Worm (Caenorhabditis elegans) whole organism, young adult: ENCODE measurements around the gene gpa-5.

Experiments
- B0019.2 ChIP-seq: fragments of 200-800 bp; sonication (Bioruptor generic); conservative IDR thresholded peaks from 2 replicates; pipeline ENCODE4 v1.3.6; 2022; ENCODE audit warnings: missing genetic modification reagents, missing genetic modification characterization, missing compliant biosample characterization
- B0336.3 ChIP-seq: fragments of 200-800 bp; sonication (Bioruptor generic); IDR thresholded peaks from 2 replicates; pipeline ENCODE4 v1.3.6; 2022; ENCODE audit warnings: missing genetic modification characterization, missing compliant biosample characterization
- F23B12.7 ChIP-seq: sonication (generic microtip); optimal IDR thresholded peaks from 2 replicates; lab custom pipeline; 2017; ENCODE audit warnings: missing genetic modification characterization, mild to moderate bottlenecking, missing compliant biosample characterization, antibody characterized with exemption, moderate library complexity; ENCODE audit not compliant: insufficient read depth
- K12H6.12 ChIP-seq: fragments of 200-800 bp; sonication (Bioruptor generic); optimal IDR thresholded peaks from 2 replicates; lab custom pipeline; 2018; ENCODE audit warnings: mild to moderate bottlenecking, missing genetic modification characterization, missing compliant biosample characterization
- Y95B8A.8 ChIP-seq: fragments of 200-800 bp; sonication (Bioruptor generic); IDR thresholded peaks from 2 replicates; pipeline ENCODE4 v1.3.6; 2022; ENCODE audit warnings: missing genetic modification reagents, missing genetic modification characterization, missing compliant biosample characterization
- akir-1 ChIP-seq: fragments of 200-800 bp; sonication (Bioruptor generic); optimal IDR thresholded peaks from 2 replicates; lab custom pipeline; 2018; ENCODE audit warnings: mild to moderate bottlenecking, missing genetic modification characterization, moderate library complexity, missing compliant biosample characterization
- aptf-2 ChIP-seq: fragments of 200-800 bp; sonication (Bioruptor generic); conservative IDR thresholded peaks from 2 replicates; pipeline ENCODE4 v1.3.6; 2022; ENCODE audit warnings: missing genetic modification reagents, missing genetic modification characterization, missing compliant biosample characterization
- athp-1 ChIP-seq: sonication (generic microtip); optimal IDR thresholded peaks from 2 replicates; lab custom pipeline; 2017; ENCODE audit warnings: mild to moderate bottlenecking, missing genetic modification characterization, missing compliant biosample characterization
- attf-5 ChIP-seq: fragments of 200-800 bp; sonication (Bioruptor generic); optimal IDR thresholded peaks from 2 replicates; lab custom pipeline; 2018; ENCODE audit warnings: mild to moderate bottlenecking, missing genetic modification characterization, missing compliant biosample characterization
- bed-1 ChIP-seq: fragments of 200-800 bp; sonication (Bioruptor generic); IDR thresholded peaks from 2 replicates; pipeline ENCODE4 v1.3.6; 2022; ENCODE audit warnings: missing genetic modification reagents, missing genetic modification characterization, missing compliant biosample characterization
- ccch-3 ChIP-seq: fragments of 200-800 bp; sonication (Bioruptor generic); optimal IDR thresholded peaks from 2 replicates; lab custom pipeline; 2018; ENCODE audit warnings: mild to moderate bottlenecking, missing genetic modification characterization, missing compliant biosample characterization
- chd-7 ChIP-seq: sonication (generic microtip); optimal IDR thresholded peaks from 2 replicates; lab custom pipeline; 2016; ENCODE audit warnings: mild to moderate bottlenecking, missing genetic modification characterization, moderate library complexity, missing compliant biosample characterization
- dox-1 ChIP-seq: fragments of 200-800 bp; sonication (Bioruptor generic); IDR thresholded peaks from 2 replicates; pipeline ENCODE4 v1.3.6; 2022; ENCODE audit warnings: missing genetic modification reagents, missing genetic modification characterization, missing compliant biosample characterization
- egrh-3 ChIP-seq: fragments of 200-800 bp; sonication (Bioruptor generic); IDR thresholded peaks from 2 replicates; pipeline ENCODE4 v1.3.6; 2022; ENCODE audit warnings: missing genetic modification reagents, missing genetic modification characterization, missing compliant biosample characterization
- ets-4 ChIP-seq: fragments of 200-800 bp; sonication (Bioruptor generic); optimal IDR thresholded peaks from 2 replicates; lab custom pipeline; 2018; ENCODE audit warnings: mild to moderate bottlenecking, missing genetic modification characterization, missing compliant biosample characterization
- fkh-3 ChIP-seq: sonication (generic microtip); optimal IDR thresholded peaks from 2 replicates; lab custom pipeline; 2016; ENCODE audit warnings: mild to moderate bottlenecking, missing genetic modification characterization, missing compliant biosample characterization
- hmg-20 ChIP-seq: fragments of 200-800 bp; sonication (Bioruptor generic); IDR thresholded peaks from 2 replicates; pipeline ENCODE4 v1.3.6; 2022; ENCODE audit warnings: missing genetic modification reagents, missing genetic modification characterization, missing compliant biosample characterization
- hrde-1 ChIP-seq: sonication (generic microtip); optimal IDR thresholded peaks from 2 replicates; lab custom pipeline; 2016; ENCODE audit warnings: missing genetic modification characterization, mild to moderate bottlenecking, missing compliant biosample characterization, moderate library complexity, missing genotype, missing genetic modification reagents, borderline replicate concordance
- lag-1 ChIP-seq: fragments of 200-800 bp; sonication (Bioruptor generic); IDR thresholded peaks from 2 replicates; pipeline ENCODE4 v1.3.6; 2022; ENCODE audit warnings: missing genetic modification reagents, missing genetic modification characterization, missing compliant biosample characterization
- lin-54 ChIP-seq: fragments of 200-800 bp; sonication (Bioruptor generic); optimal IDR thresholded peaks from 2 replicates; lab custom pipeline; 2018; ENCODE audit warnings: mild to moderate bottlenecking, missing genetic modification characterization, missing compliant biosample characterization
- lir-1 ChIP-seq: fragments of 200-800 bp; sonication (Bioruptor generic); conservative IDR thresholded peaks from 2 replicates; pipeline ENCODE4 v1.3.6; 2022; ENCODE audit warnings: missing genetic modification reagents, missing genetic modification characterization, missing compliant biosample characterization
- lsy-27 ChIP-seq: sonication (generic microtip); optimal IDR thresholded peaks from 2 replicates; lab custom pipeline; 2017; ENCODE audit warnings: missing genetic modification characterization, mild to moderate bottlenecking, missing compliant biosample characterization, antibody characterized with exemption, missing genotype, borderline replicate concordance; ENCODE audit not compliant: insufficient read depth
- madf-3 ChIP-seq: fragments of 200-800 bp; sonication (Bioruptor generic); IDR thresholded peaks from 2 replicates; pipeline ENCODE4 v1.3.6; 2022; ENCODE audit warnings: missing genetic modification reagents, missing genetic modification characterization, missing compliant biosample characterization
- mes-4 ChIP-seq: sonication (generic microtip); optimal IDR thresholded peaks from 2 replicates; lab custom pipeline; 2016; ENCODE audit warnings: missing genotype, missing genetic modification characterization, missing compliant biosample characterization
- nhr-179 ChIP-seq: sonication (generic microtip); optimal IDR thresholded peaks from 2 replicates; lab custom pipeline; 2016; ENCODE audit warnings: mild to moderate bottlenecking, missing genetic modification characterization, missing compliant biosample characterization
- nhr-27 ChIP-seq: fragments of 200-800 bp; sonication (Bioruptor generic); optimal IDR thresholded peaks from 2 replicates; lab custom pipeline; 2018; ENCODE audit warnings: mild to moderate bottlenecking, missing genetic modification characterization, moderate library complexity, missing compliant biosample characterization
- nhr-80 ChIP-seq: sonication (generic microtip); optimal IDR thresholded peaks from 2 replicates; lab custom pipeline; 2016; ENCODE audit warnings: missing genetic modification characterization, missing compliant biosample characterization
- rcor-1 ChIP-seq: fragments of 200-800 bp; sonication (Bioruptor generic); IDR thresholded peaks from 2 replicates; pipeline ENCODE4 v1.3.6; 2022; ENCODE audit warnings: missing genetic modification reagents, missing genetic modification characterization, missing compliant biosample characterization
- rpc-1 ChIP-seq, 2 experiments: fragments of 150-350 bp in 1 of 2; sonication (generic microtip) in 1 of 2; optimal IDR thresholded peaks; 2 replicates each; lab custom pipeline; 2014 to 2018; ENCODE audit warnings: missing biosample characterization in 1 of 2, missing genetic modification characterization in 1 of 2, missing genetic modification reagents in 1 of 2, missing genotype in 1 of 2
- snpc-4 ChIP-seq, 5 experiments: fragments of 150-350 bp in 1 of 5; sonication (generic microtip) in 4 of 5; optimal IDR thresholded peaks; 2 replicates each; lab custom pipeline; 2014 to 2018; ENCODE audit warnings: missing genetic modification characterization in 5 of 5, missing biosample characterization in 3 of 5, antibody characterized with exemption in 2 of 5, mild to moderate bottlenecking in 2 of 5, missing compliant biosample characterization in 2 of 5, missing genotype in 2 of 5, moderate library complexity in 2 of 5, missing genetic modification reagents in 1 of 5
- tbx-9 ChIP-seq: sonication (generic microtip); optimal IDR thresholded peaks from 2 replicates; lab custom pipeline; 2016; ENCODE audit warnings: borderline replicate concordance, missing genetic modification characterization, inconsistent platforms, missing compliant biosample characterization
- unc-62 ChIP-seq: fragments of 150-350 bp; optimal IDR thresholded peaks from 2 replicates; lab custom pipeline; 2014; ENCODE audit warnings: missing biosample characterization, missing genetic modification reagents, missing genetic modification characterization
- zfh-2 ChIP-seq: fragments of 200-800 bp; sonication (Bioruptor generic); conservative IDR thresholded peaks from 2 replicates; pipeline ENCODE4 v1.3.6; 2022; ENCODE audit warnings: missing genetic modification reagents, missing genetic modification characterization, missing compliant biosample characterization

Gene gpa-5

ce11 chrX:2107414-2107813 lies 13.4 kb downstream of the gpa-5 start:
- TF ChIP-seq nhr-80 (tag; lab: Kevin White, UChicago) (peak; percentile 48), K12H6.12 (no peak), ets-4 (no peak), unc-62 (GFP tag; lab: Kevin White, UChicago) (peak; percentile 44)
- TF ChIP-seq, all 124 proteins: peak for 2

ce11 chrX:2105310-2105709 lies 15.6 kb downstream of the gpa-5 start, which contains the start of gene F53B1.3:
Gene F53B1.3 (plus strand): TSS chrX:2105610.
- no peak for TF ChIP-seq hmg-20 (GFP tag; lab: Robert Waterston, UW)
- TF ChIP-seq ccch-3 (GFP tag; lab: Kevin White, UChicago): no peak
- no peak for TF ChIP-seq madf-3 (GFP tag; lab: Robert Waterston, UW)
- TF ChIP-seq snpc-4 (GFP tag; optimal IDR thresholded peaks at IDR 0.05; lab: Kevin White, UChicago): no peak
- no peak for TF ChIP-seq snpc-4 (tag; optimal IDR thresholded peaks at IDR 0.05; lab: Kevin White, UChicago)
- TF ChIP-seq lsy-27: no peak
- no peak for TF ChIP-seq F23B12.7 (tag; lab: Kevin White, UChicago)
- no peak for TF ChIP-seq B0019.2 (GFP tag; lab: Robert Waterston, UW)
- no peak for TF ChIP-seq akir-1 (GFP tag; lab: Kevin White, UChicago)
- TF ChIP-seq, all 124 proteins: peak for 0

ce11 chrX:2099002-2099401 lies 21.9 kb downstream of the gpa-5 start:
- no peak for TF ChIP-seq B0336.3 (GFP tag; lab: Robert Waterston, UW)
- no peak for TF ChIP-seq hmg-20 (GFP tag; lab: Robert Waterston, UW)
- no peak for TF ChIP-seq chd-7 (tag; lab: Kevin White, UChicago)
- no peak for TF ChIP-seq nhr-179 (tag; lab: Kevin White, UChicago)
- no peak for TF ChIP-seq lin-54
- no peak for TF ChIP-seq dox-1 (GFP tag; lab: Robert Waterston, UW)
- TF ChIP-seq hrde-1 (tag; lab: Kevin White, UChicago): no peak
- no peak for TF ChIP-seq athp-1
- no peak for TF ChIP-seq tbx-9 (tag; lab: Kevin White, UChicago)
- no peak for TF ChIP-seq akir-1 (GFP tag; lab: Kevin White, UChicago)
- TF ChIP-seq rcor-1 (GFP tag; lab: Robert Waterston, UW): no peak
- TF ChIP-seq bed-1 (GFP tag; lab: Robert Waterston, UW): no peak
- no peak for TF ChIP-seq fkh-3
- no peak for TF ChIP-seq aptf-2
- TF ChIP-seq attf-5 (GFP tag; lab: Kevin White, UChicago): no peak
- no peak for TF ChIP-seq mes-4 (tag; lab: Kevin White, UChicago)
- no peak for TF ChIP-seq Y95B8A.8 (GFP tag; lab: Robert Waterston, UW)
- TF ChIP-seq, all 124 proteins: peak for 0

- TF ChIP-seq Y95B8A.8 (GFP tag; lab: Robert Waterston, UW) (no peak), lag-1 (no peak), nhr-27 (tag; lab: Kevin White, UChicago) (no peak), lir-1 (GFP tag; lab: Robert Waterston, UW) (no peak)
These were observed 24.1 kb downstream of the gpa-5 start, which contains the start of gene T21D9.2 for ce11 chrX:2096804-2097203. Gene T21D9.2 (minus strand): TSS chrX:2096904.

- 0 out of 2 replicates have a peak, but pooled peaks have one; percentile 21 for TF ChIP-seq zfh-2 (GFP tag; lab: Robert Waterston, UW)
- no peak for TF ChIP-seq rpc-1 (optimal IDR thresholded peaks at IDR 0.05; lab: Kevin White, UChicago)
- no peak for TF ChIP-seq rpc-1 (tag; optimal IDR thresholded peaks at IDR 0.05; lab: Kevin White, UChicago)
- peak; percentile 31; the same call in 1 of the 2 replicates for TF ChIP-seq egrh-3 (GFP tag; lab: Robert Waterston, UW)
- TF ChIP-seq F23B12.7 (tag; lab: Kevin White, UChicago): no peak
These were observed 26.8 kb downstream of the gpa-5 start for ce11 chrX:2094094-2094493.
